Fruit fly (Drosophila melanogaster) whole organism, prepupa: Measurements from ENCODE around the gene Use1.

Experiments
- CG8319 ChIP-seq: fragments of 200-800 bp; sonication (Bioruptor generic); optimal IDR thresholded peaks from 3 replicates; lab custom pipeline; 2016; ENCODE audit warnings: missing biosample characterization, missing genetic modification characterization
- Hr38 ChIP-seq: sonication (Bioruptor generic); optimal IDR thresholded peaks from 2 replicates; lab custom pipeline; 2016; ENCODE audit warnings: missing biosample characterization, missing genetic modification characterization

DNA sequence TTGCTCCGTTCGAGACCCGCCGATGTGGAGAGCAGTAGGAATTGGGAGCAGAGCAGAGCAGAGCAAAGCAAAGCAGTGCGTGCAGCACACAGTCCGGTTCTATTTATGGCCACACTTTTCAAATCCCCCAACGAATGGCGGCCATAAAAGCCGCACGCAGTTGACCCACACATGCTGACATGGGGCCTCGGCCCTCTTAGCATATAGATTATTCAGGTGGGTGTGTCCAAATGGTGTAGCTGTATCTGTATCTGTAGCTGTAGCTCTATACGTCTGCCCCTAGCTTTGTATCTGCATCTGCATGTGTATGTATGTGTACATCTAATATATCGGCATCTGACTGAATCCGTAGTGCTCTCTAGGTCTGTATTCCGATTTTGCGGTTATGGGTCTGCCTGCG, 15.7 kb downstream of the Use1 start:
- TF ChIP-seq CG8319 (GFP tag; lab: Kevin White, UChicago): no peak
- no peak for TF ChIP-seq Hr38 (GFP tag; lab: Kevin White, UChicago)
